Fruit fly (Drosophila melanogaster): Measurements from ENCODE around the gene CG42675.
A peak's percentile ranks its signal among the peaks of the same experiment; 100 is the strongest.

Gene CG42675

DNA sequence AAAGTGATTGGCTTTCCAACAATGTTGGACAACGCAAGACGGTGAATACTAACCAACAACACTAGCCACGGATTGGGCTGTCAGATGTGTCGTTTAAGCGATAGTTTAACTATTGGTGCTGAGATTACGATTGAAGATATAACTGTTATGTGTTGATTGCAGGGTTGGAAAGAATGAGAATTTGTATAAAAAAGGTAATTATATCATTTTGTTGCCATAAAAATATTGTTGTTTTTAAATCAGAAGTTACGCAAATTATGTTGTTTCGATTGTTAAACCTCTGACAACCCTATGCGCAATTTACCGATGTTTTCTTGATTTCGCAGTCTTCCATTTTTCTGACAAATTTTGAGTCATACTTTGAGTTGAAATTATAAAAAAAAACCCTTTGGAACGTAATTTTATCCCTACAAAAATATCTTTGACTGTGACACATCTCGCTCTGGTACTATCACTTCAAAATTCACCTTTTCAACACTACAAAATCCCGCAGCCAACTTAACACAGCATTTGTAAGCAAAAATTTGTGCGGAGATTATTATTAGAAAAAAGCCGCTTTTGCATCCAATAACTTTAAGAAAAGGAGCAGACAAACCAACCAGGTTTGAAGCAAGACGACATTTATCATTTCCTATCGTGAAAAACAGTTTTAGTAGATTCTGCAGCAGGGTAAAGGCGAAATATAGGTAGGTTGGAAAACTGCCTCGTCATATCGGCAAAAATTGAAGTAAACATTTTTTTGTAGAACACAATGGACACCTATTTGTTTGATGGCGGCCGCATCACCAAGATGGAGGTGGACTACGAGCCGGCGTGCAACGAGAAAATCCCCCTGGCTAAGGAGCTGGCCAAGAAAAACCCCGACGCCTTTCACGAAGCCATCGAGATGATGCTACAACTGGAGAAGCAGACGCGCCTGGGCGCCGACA, 24.1 kb upstream of the CG42675 start, which contains the start of the genes Hat1 and Rpn5 (continued):
- TF ChIP-seq CG4282 (GFP tag; optimal IDR thresholded peaks at IDR 0.05) (peak; percentile 91), kay (GFP tag; optimal IDR thresholded peaks at IDR 0.05) (peak; percentile 87), Vsx1 (GFP tag; optimal IDR thresholded peaks at IDR 0.05) (peak; percentile 49), CG12659 (GFP tag; optimal IDR thresholded peaks at IDR 0.05) (peak; percentile 87), Kr (GFP tag; optimal IDR thresholded peaks at IDR 0.05) (no peak), CG2120 (GFP tag; optimal IDR thresholded peaks at IDR 0.05) (peak; percentile 96), Opbp (GFP tag; IDR thresholded peaks at IDR 0.05; ENCODE audit: partially characterized antibody) (peak; percentile 98), C15 (GFP tag; IDR thresholded peaks at IDR 0.05) (no peak), gsb (GFP tag; IDR thresholded peaks at IDR 0.05) (no peak), CG7839 (tag; optimal IDR thresholded peaks at IDR 0.05) (peak; percentile 69), CG7987 (GFP tag; optimal IDR thresholded peaks at IDR 0.05) (peak; percentile 8), CG10267 (tag; optimal IDR thresholded peaks at IDR 0.05) (peak; percentile 97), Fer3 (tag; optimal IDR thresholded peaks at IDR 0.05) (peak; percentile 56), nerfin-2 (GFP tag; IDR thresholded peaks at IDR 0.05; ENCODE audit: partially characterized antibody) (peak; percentile 68), CG18262 (tag; optimal IDR thresholded peaks at IDR 0.05) (peak; percentile 75), gt (GFP tag; IDR thresholded peaks at IDR 0.05) (no peak), CG3163 (GFP tag; optimal IDR thresholded peaks at IDR 0.05) (peak; percentile 75), nerfin-1 (tag; optimal IDR thresholded peaks at IDR 0.05) (peak; percentile 54), vfl (GFP tag; optimal IDR thresholded peaks at IDR 0.05) (peak; percentile 75), CG11247 (GFP tag; IDR thresholded peaks at IDR 0.05) (peak; percentile 29; the same call in 1 of the 2 replicates), onecut (GFP tag; IDR thresholded peaks at IDR 0.05) (peak; percentile 12; the same call in 1 of the 2 replicates), cg (GFP tag; optimal IDR thresholded peaks at IDR 0.05) (no peak), Meics (GFP tag; optimal IDR thresholded peaks at IDR 0.05) (peak; percentile 76), Mes4 (GFP tag; optimal IDR thresholded peaks at IDR 0.05) (peak; percentile 83), CG18764 (GFP tag; optimal IDR thresholded peaks at IDR 0.05) (peak; percentile 79), CG1602 (GFP tag; optimal IDR thresholded peaks at IDR 0.05) (peak; percentile 90), Gug (GFP tag; IDR thresholded peaks at IDR 0.05) (peak; percentile 61; the same call in 3 of the 4 replicates), sna (GFP tag; IDR thresholded peaks at IDR 0.05; ENCODE audit: partially characterized antibody) (peak; percentile 77), yki (optimal IDR thresholded peaks at IDR 0.05) (no peak), gcm (GFP tag; optimal IDR thresholded peaks at IDR 0.05) (peak; percentile 0), Xbp1 (GFP tag; optimal IDR thresholded peaks at IDR 0.05) (peak; percentile 90), CG11723 (GFP tag; optimal IDR thresholded peaks at IDR 0.05) (peak; percentile 57), ewg (GFP tag; optimal IDR thresholded peaks at IDR 0.05) (peak; percentile 67), NfI (GFP tag; optimal IDR thresholded peaks at IDR 0.05) (peak; percentile 65), CG8290 (GFP tag; optimal IDR thresholded peaks at IDR 0.05) (peak; percentile 87), CG8290 (tag; optimal IDR thresholded peaks at IDR 0.05) (peak; percentile 79 to 85), CG10979 (tag; optimal IDR thresholded peaks at IDR 0.05) (peak; percentile 79), Hmx (GFP tag; optimal IDR thresholded peaks at IDR 0.05) (peak; percentile 83), slbo (GFP tag; IDR thresholded peaks at IDR 0.05) (peak; percentile 78), Abd-B (GFP tag; optimal IDR thresholded peaks at IDR 0.05) (peak; percentile 85), corto (GFP tag; optimal IDR thresholded peaks at IDR 0.05) (peak; percentile 71), CrebB (tag; optimal IDR thresholded peaks at IDR 0.05) (peak; percentile 1), esg (GFP tag; conservative IDR thresholded peaks at IDR 0.05) (peak; percentile 61), CG8359 (GFP tag; optimal IDR thresholded peaks at IDR 0.05; ENCODE audit: borderline replicate concordance) (no peak), Camta (GFP tag; optimal IDR thresholded peaks at IDR 0.05) (peak; percentile 90), dpn (GFP tag; optimal IDR thresholded peaks at IDR 0.05) (peak; percentile 89 to 94), CG15479 (GFP tag; optimal IDR thresholded peaks at IDR 0.05) (peak; percentile 41), CG1792 (GFP tag; optimal IDR thresholded peaks at IDR 0.05) (peak; percentile 75)
